In the genomic region with DNA sequence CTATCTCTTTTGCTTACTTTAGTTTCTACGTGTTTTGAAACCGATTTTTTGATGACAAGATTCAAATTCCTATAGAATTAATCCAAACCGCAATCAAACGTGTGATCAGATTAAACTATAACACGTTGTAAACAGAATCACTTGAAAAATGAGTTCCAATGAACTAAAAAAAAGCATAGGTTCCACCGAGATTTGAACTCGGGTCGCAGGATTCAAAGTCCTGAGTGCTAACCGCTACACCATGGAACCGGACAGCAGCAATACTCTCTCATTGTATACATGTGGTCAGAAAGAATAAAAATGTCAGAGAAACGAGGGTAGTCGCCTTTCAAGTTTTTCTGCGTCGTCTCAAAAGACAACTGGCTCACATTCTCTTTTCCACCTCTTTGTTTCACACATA, we compare ENCODE assay signal across 4 worm cellular contexts.
TF ChIP-seq lines count a peak whose summit lies in the region.

No protein-coding gene starts in this region.

TF ChIP-seq in whole organism, L2 larva, 48 proteins besides CTCF, POLR2A, EP300 and RAD21 (continued from another document):
- TF ChIP-seq alr-1 (tag; optimal IDR thresholded peaks at IDR 0.05; lab: Kevin White, UChicago) (no peak), ceh-16 (tag; optimal IDR thresholded peaks at IDR 0.05; lab: Kevin White, UChicago) (no peak), aly-2 (tag; optimal IDR thresholded peaks at IDR 0.05; lab: Kevin White, UChicago) (no peak), lsy-2 (tag; optimal IDR thresholded peaks at IDR 0.05; lab: Kevin White, UChicago) (peak; percentile 23 to 30), lin-13 (GFP tag; optimal IDR thresholded peaks at IDR 0.05; lab: Kevin White, UChicago) (peak; percentile 74), F13H6.1 (tag; optimal IDR thresholded peaks at IDR 0.05; lab: Kevin White, UChicago) (peak; percentile 40), nhr-11 (tag; optimal IDR thresholded peaks at IDR 0.05; lab: Kevin White, UChicago) (peak; percentile 13), ztf-4 (tag; optimal IDR thresholded peaks at IDR 0.05; lab: Kevin White, UChicago) (peak; percentile 20), R02D3.7 (tag; optimal IDR thresholded peaks at IDR 0.05; lab: Kevin White, UChicago) (no peak), nhr-10 (tag; optimal IDR thresholded peaks at IDR 0.05; lab: Kevin White, UChicago) (no peak), dmd-4 (tag; optimal IDR thresholded peaks at IDR 0.05; lab: Kevin White, UChicago) (no peak), lin-39 (tag; optimal IDR thresholded peaks at IDR 0.05; lab: Kevin White, UChicago) (no peak), ZK546.5 (tag; optimal IDR thresholded peaks at IDR 0.05; lab: Kevin White, UChicago) (no peak), nhr-12 (tag; optimal IDR thresholded peaks at IDR 0.05; lab: Kevin White, UChicago) (no peak), ceh-82 (tag; optimal IDR thresholded peaks at IDR 0.05; lab: Kevin White, UChicago) (no peak), unc-55 (GFP tag; optimal IDR thresholded peaks at IDR 0.05; lab: Kevin White, UChicago) (peak; percentile 54), nhr-237 (tag; optimal IDR thresholded peaks at IDR 0.05; lab: Kevin White, UChicago) (no peak), nhr-77 (tag; optimal IDR thresholded peaks at IDR 0.05; lab: Kevin White, UChicago) (no peak), sma-3 (GFP tag; optimal IDR thresholded peaks at IDR 0.05; lab: Kevin White, UChicago) (no peak), unc-62 (GFP tag; optimal IDR thresholded peaks at IDR 0.05; lab: Kevin White, UChicago) (no peak), ama-1 (optimal IDR thresholded peaks at IDR 0.05; lab: Kevin White, UChicago) (no peak), skn-1 (tag; optimal IDR thresholded peaks at IDR 0.05; lab: Kevin White, UChicago) (no peak), ztf-11 (tag; optimal IDR thresholded peaks at IDR 0.05; lab: Kevin White, UChicago) (no peak), lin-11 (tag; optimal IDR thresholded peaks at IDR 0.05; lab: Kevin White, UChicago) (no peak), nhr-23 (tag; optimal IDR thresholded peaks at IDR 0.05; lab: Kevin White, UChicago) (no peak), gmeb-1 (tag; optimal IDR thresholded peaks at IDR 0.05; lab: Kevin White, UChicago) (peak; percentile 36), unc-39 (tag; optimal IDR thresholded peaks at IDR 0.05; lab: Kevin White, UChicago) (no peak)

TF ChIP-seq in whole organism, L4 larva, 104 proteins besides CTCF, POLR2A, EP300 and RAD21 (continued from another document and continues in another):
- TF ChIP-seq lin-29 (GFP tag; IDR thresholded peaks at IDR 0.05; lab: Robert Waterston, UW) (peak; percentile 71), dmd-6 (GFP tag; IDR thresholded peaks at IDR 0.05; lab: Robert Waterston, UW) (peak; percentile 35), rbr-2 (tag; optimal IDR thresholded peaks at IDR 0.05; lab: Kevin White, UChicago) (peak; percentile 69), F44E2.7 (GFP tag; IDR thresholded peaks at IDR 0.05; lab: Robert Waterston, UW) (peak; percentile 47; the same call in 1 of the 2 replicates), duxl-1 (tag; optimal IDR thresholded peaks at IDR 0.05; lab: Kevin White, UChicago; ENCODE audit: poor library complexity) (peak; percentile 81), ceh-28 (tag; optimal IDR thresholded peaks at IDR 0.05; lab: Kevin White, UChicago) (no peak), nhr-42 (GFP tag; IDR thresholded peaks at IDR 0.05; lab: Robert Waterston, UW) (no peak), zip-2 (tag; optimal IDR thresholded peaks at IDR 0.05; lab: Kevin White, UChicago) (peak; percentile 77), ceh-82 (tag; optimal IDR thresholded peaks at IDR 0.05; lab: Kevin White, UChicago) (no peak), mep-1 (tag; optimal IDR thresholded peaks at IDR 0.05; lab: Kevin White, UChicago) (peak; percentile 66), snpc-1.2 (GFP tag; IDR thresholded peaks at IDR 0.05; lab: Robert Waterston, UW) (peak; percentile 91), zag-1 (tag; optimal IDR thresholded peaks at IDR 0.05; lab: Kevin White, UChicago) (no peak), Y75B8A.6 (GFP tag; IDR thresholded peaks at IDR 0.05; lab: Robert Waterston, UW) (0 out of 2 replicates have a peak, but pooled peaks have one; percentile 39), pqm-1 (tag; optimal IDR thresholded peaks at IDR 0.05; lab: Kevin White, UChicago) (no peak), fkh-10 (GFP tag; optimal IDR thresholded peaks at IDR 0.05; lab: Kevin White, UChicago) (no peak), nhr-11 (tag; optimal IDR thresholded peaks at IDR 0.05; lab: Kevin White, UChicago) (no peak), mes-2 (tag; optimal IDR thresholded peaks at IDR 0.05; lab: Kevin White, UChicago; ENCODE audit: poor library complexity, severe bottlenecking) (peak; percentile 81), lim-7 (GFP tag; IDR thresholded peaks at IDR 0.05; lab: Robert Waterston, UW) (peak; percentile 95), T26A8.4 (GFP tag; IDR thresholded peaks at IDR 0.05; lab: Robert Waterston, UW) (peak; percentile 77), mxl-2 (GFP tag; conservative IDR thresholded peaks at IDR 0.05; lab: Robert Waterston, UW) (no peak), nhr-102 (tag; optimal IDR thresholded peaks at IDR 0.05; lab: Kevin White, UChicago) (peak; percentile 72), sdz-12 (GFP tag; optimal IDR thresholded peaks at IDR 0.05; lab: Kevin White, UChicago) (no peak), fos-1 (tag; optimal IDR thresholded peaks at IDR 0.05; lab: Kevin White, UChicago) (no peak), nhr-111 (GFP tag; optimal IDR thresholded peaks at IDR 0.05; lab: Kevin White, UChicago) (no peak), lir-3 (tag; optimal IDR thresholded peaks at IDR 0.05; lab: Kevin White, UChicago) (peak; percentile 63), hif-1 (tag; optimal IDR thresholded peaks at IDR 0.05; lab: Kevin White, UChicago) (no peak), zfp-3 (GFP tag; conservative IDR thresholded peaks at IDR 0.05; lab: Robert Waterston, UW) (peak; percentile 79), nhr-28 (tag; optimal IDR thresholded peaks at IDR 0.05; lab: Kevin White, UChicago) (peak; percentile 17), attf-4 (tag; optimal IDR thresholded peaks at IDR 0.05; lab: Kevin White, UChicago) (no peak), Y5F2A.4 (GFP tag; optimal IDR thresholded peaks at IDR 0.05; lab: Kevin White, UChicago) (no peak), dmd-8 (GFP tag; IDR thresholded peaks at IDR 0.05; lab: Robert Waterston, UW) (peak; percentile 89; the same call in 1 of the 2 replicates), unc-62 (GFP tag; optimal IDR thresholded peaks at IDR 0.05 in 1 of 2; lab: Kevin White, UChicago) (peak in 1 of 2 experiments; percentile 98), unc-62 (tag; optimal IDR thresholded peaks at IDR 0.05; lab: Kevin White, UChicago) (no peak), unc-39 (tag; optimal IDR thresholded peaks at IDR 0.05; lab: Kevin White, UChicago) (no peak), arid-1 (GFP tag; conservative IDR thresholded peaks at IDR 0.05; lab: Robert Waterston, UW) (peak; percentile 82)

TF ChIP-seq in whole organism, late embryonic, 69 proteins besides CTCF, POLR2A, EP300 and RAD21 (continued from another document and continues in another):
- TF ChIP-seq hlh-30 (tag; optimal IDR thresholded peaks at IDR 0.05; lab: Kevin White, UChicago; ENCODE audit: insufficient read depth): no peak
- TF ChIP-seq fkh-6 (tag; optimal IDR thresholded peaks at IDR 0.05; lab: Kevin White, UChicago): no peak
- peak; percentile 23 for TF ChIP-seq nfya-1 (tag; optimal IDR thresholded peaks at IDR 0.05; lab: Kevin White, UChicago)
- no peak for TF ChIP-seq pqm-1 (tag; optimal IDR thresholded peaks at IDR 0.05; lab: Kevin White, UChicago)
- TF ChIP-seq pag-3 (tag; optimal IDR thresholded peaks at IDR 0.05; lab: Kevin White, UChicago; ENCODE audit: borderline replicate concordance): no peak
- no peak for TF ChIP-seq tbx-7 (tag; optimal IDR thresholded peaks at IDR 0.05; lab: Kevin White, UChicago)
- no peak for TF ChIP-seq eyg-1 (tag; optimal IDR thresholded peaks at IDR 0.05; lab: Kevin White, UChicago)
- TF ChIP-seq ref-2 (tag; optimal IDR thresholded peaks at IDR 0.05; lab: Kevin White, UChicago): no peak
- no peak for TF ChIP-seq tbx-2 (tag; optimal IDR thresholded peaks at IDR 0.05; lab: Kevin White, UChicago)
- peak; percentile 65; the same call in 1 of the 2 replicates for TF ChIP-seq ceh-45 (GFP tag; IDR thresholded peaks at IDR 0.05; lab: Robert Waterston, UW)
- peak; percentile 22 for TF ChIP-seq sox-4 (tag; optimal IDR thresholded peaks at IDR 0.05; lab: Kevin White, UChicago)
- TF ChIP-seq C38D4.7 (GFP tag; optimal IDR thresholded peaks at IDR 0.05; lab: Kevin White, UChicago): peak; percentile 21
- TF ChIP-seq F13H6.1 (tag; optimal IDR thresholded peaks at IDR 0.05; lab: Kevin White, UChicago): no peak
- no peak for TF ChIP-seq ceh-34 (tag; optimal IDR thresholded peaks at IDR 0.05; lab: Kevin White, UChicago)
- no peak for TF ChIP-seq ceh-48 (tag; optimal IDR thresholded peaks at IDR 0.05; lab: Kevin White, UChicago)
- no peak for TF ChIP-seq mec-3 (tag; optimal IDR thresholded peaks at IDR 0.05; lab: Kevin White, UChicago; ENCODE audit: borderline replicate concordance)
- no peak for TF ChIP-seq sox-2 (GFP tag; IDR thresholded peaks at IDR 0.05; lab: Robert Waterston, UW)
- no peak for TF ChIP-seq zip-5 (tag; optimal IDR thresholded peaks at IDR 0.05; lab: Kevin White, UChicago)
- peak; percentile 34 for TF ChIP-seq ceh-6 (GFP tag; optimal IDR thresholded peaks at IDR 0.05; lab: Kevin White, UChicago)
- no peak for TF ChIP-seq ceh-2 (tag; optimal IDR thresholded peaks at IDR 0.05; lab: Kevin White, UChicago)
- TF ChIP-seq C08G9.2 (tag; optimal IDR thresholded peaks at IDR 0.05; lab: Kevin White, UChicago): peak; percentile 44
- no peak for TF ChIP-seq elt-4 (tag; optimal IDR thresholded peaks at IDR 0.05; lab: Kevin White, UChicago)
- TF ChIP-seq ets-4 (tag; optimal IDR thresholded peaks at IDR 0.05; lab: Kevin White, UChicago): no peak
- TF ChIP-seq ceh-9 (tag; optimal IDR thresholded peaks at IDR 0.05; lab: Kevin White, UChicago): no peak
- peak; percentile 24 for TF ChIP-seq che-1 (tag; optimal IDR thresholded peaks at IDR 0.05; lab: Kevin White, UChicago)
- TF ChIP-seq K02D7.2 (tag; optimal IDR thresholded peaks at IDR 0.05; lab: Kevin White, UChicago): no peak
- no peak for TF ChIP-seq lim-6 (tag; optimal IDR thresholded peaks at IDR 0.05; lab: Kevin White, UChicago)
- peak; percentile 34 for TF ChIP-seq lin-11 (tag; optimal IDR thresholded peaks at IDR 0.05; lab: Kevin White, UChicago)
- TF ChIP-seq unc-3 (GFP tag; conservative IDR thresholded peaks at IDR 0.05; lab: Robert Waterston, UW): peak; percentile 56; the same call in 1 of the 2 replicates
- TF ChIP-seq unc-3 (tag; optimal IDR thresholded peaks at IDR 0.05; lab: Kevin White, UChicago): no peak
- TF ChIP-seq pros-1 (tag; optimal IDR thresholded peaks at IDR 0.05; lab: Kevin White, UChicago): no peak
- TF ChIP-seq ceh-14 (tag; optimal IDR thresholded peaks at IDR 0.05; lab: Kevin White, UChicago): no peak
- no peak for TF ChIP-seq pax-1 (tag; optimal IDR thresholded peaks at IDR 0.05; lab: Kevin White, UChicago)
- TF ChIP-seq pat-9 (tag; optimal IDR thresholded peaks at IDR 0.05; lab: Kevin White, UChicago): peak; percentile 36
- TF ChIP-seq ceh-24 (tag; optimal IDR thresholded peaks at IDR 0.05; lab: Kevin White, UChicago): no peak
- TF ChIP-seq unc-42 (tag; optimal IDR thresholded peaks at IDR 0.05; lab: Kevin White, UChicago): no peak
- TF ChIP-seq nhr-11 (tag; optimal IDR thresholded peaks at IDR 0.05; lab: Kevin White, UChicago): no peak
- peak; percentile 9 for TF ChIP-seq pha-2 (tag; optimal IDR thresholded peaks at IDR 0.05; lab: Kevin White, UChicago)

TF ChIP-seq in whole organism, mixed stage, embryonic, 35 proteins besides CTCF, POLR2A, EP300 and RAD21 (continued from another document):
- no peak for TF ChIP-seq hlh-1 (tag; optimal IDR thresholded peaks at IDR 0.05; lab: Kevin White, UChicago)
- peak; percentile 32 for TF ChIP-seq sem-2 (GFP tag; optimal IDR thresholded peaks at IDR 0.05; lab: Kevin White, UChicago)
- peak; percentile 70 for TF ChIP-seq ceh-83 (GFP tag; optimal IDR thresholded peaks at IDR 0.05; lab: Kevin White, UChicago)
- TF ChIP-seq zip-8 (tag; optimal IDR thresholded peaks at IDR 0.05; lab: Kevin White, UChicago): no peak
- no peak for TF ChIP-seq lin-13 (tag; optimal IDR thresholded peaks at IDR 0.05; lab: Kevin White, UChicago)
- no peak for TF ChIP-seq ham-2 (GFP tag; optimal IDR thresholded peaks at IDR 0.05; lab: Kevin White, UChicago)
